Fruit fly (Drosophila melanogaster) whole organism, embryonic: ENCODE data around the gene CG2157.
A peak's percentile ranks its signal among the peaks of the same experiment; 100 is the strongest.

Experiments
- Bgb ChIP-seq: fragments of 200-800 bp; sonication (Bioruptor generic); IDR thresholded peaks from 2 replicates; pipeline ENCODE4 v1.3.6; 2022; ENCODE audit warnings: missing biosample characterization, missing genetic modification characterization; ENCODE audit not compliant: partially characterized antibody
- Blimp-1 ChIP-seq: fragments of 200-800 bp; sonication (Bioruptor generic); optimal IDR thresholded peaks from 3 replicates; lab custom pipeline; 2018; ENCODE audit warnings: missing biosample characterization, missing genetic modification characterization, mild to moderate bottlenecking, moderate library complexity, missing genetic modification reagents
- CG1024 ChIP-seq: fragments of 200-800 bp; sonication (Bioruptor generic); IDR thresholded peaks from 2 replicates; pipeline ENCODE4 v1.3.6; 2022; ENCODE audit warnings: missing biosample characterization, missing genetic modification characterization
- CG10543 ChIP-seq: fragments of 200-800 bp; sonication (Bioruptor generic); optimal IDR thresholded peaks from 3 replicates; lab custom pipeline; 2017; ENCODE audit warnings: missing biosample characterization, mild to moderate bottlenecking, missing genetic modification characterization, moderate library complexity
- CG11456 ChIP-seq: fragments of 200-800 bp; sonication (Bioruptor generic); IDR thresholded peaks from 3 replicates; pipeline ENCODE4 v1.3.6; 2022; ENCODE audit warnings: missing biosample characterization, missing genetic modification characterization
- CG11560 ChIP-seq: fragments of 200-800 bp; sonication (Bioruptor generic); IDR thresholded peaks from 3 replicates; pipeline ENCODE4 v1.3.6; 2022; ENCODE audit warnings: missing biosample characterization, missing genetic modification characterization
- CG12769 ChIP-seq: fragments of 200-800 bp; sonication (Bioruptor generic); optimal IDR thresholded peaks from 2 replicates; lab custom pipeline; 2019; ENCODE audit warnings: missing biosample characterization, mild to moderate bottlenecking, missing genetic modification characterization, moderate library complexity
- CG14014 ChIP-seq: fragments of 200-800 bp; sonication (Bioruptor generic); IDR thresholded peaks from 2 replicates; pipeline ENCODE4 v1.3.6; 2022; ENCODE audit warnings: missing biosample characterization, missing genetic modification characterization
- CG14965 ChIP-seq: fragments of 200-800 bp; sonication (Bioruptor generic); optimal IDR thresholded peaks from 2 replicates; lab custom pipeline; 2016; ENCODE audit warnings: missing biosample characterization, missing genetic modification characterization, borderline replicate concordance
- CG18011 ChIP-seq: fragments of 200-800 bp; sonication (Bioruptor generic); optimal IDR thresholded peaks from 2 replicates; lab custom pipeline; 2017; ENCODE audit warnings: missing biosample characterization, missing genetic modification characterization, mild to moderate bottlenecking, moderate library complexity, missing genotype
- CG2199 ChIP-seq: fragments of 200-800 bp; sonication (Bioruptor generic); IDR thresholded peaks from 3 replicates; pipeline ENCODE4 v1.3.6; 2022; ENCODE audit warnings: missing biosample characterization, missing genetic modification characterization
- CG31388 ChIP-seq: fragments of 200-800 bp; sonication (Bioruptor generic); optimal IDR thresholded peaks from 2 replicates; lab custom pipeline; 2016; ENCODE audit warnings: missing biosample characterization, missing genetic modification characterization
- CG3407 ChIP-seq: fragments of 200-800 bp; sonication (Bioruptor generic); optimal IDR thresholded peaks from 2 replicates; lab custom pipeline; 2018; ENCODE audit warnings: missing biosample characterization, mild to moderate bottlenecking, missing genetic modification characterization
- CG34422 ChIP-seq: fragments of 200-800 bp; sonication (Bioruptor generic); IDR thresholded peaks from 3 replicates; pipeline ENCODE4 v1.3.6; 2022; ENCODE audit warnings: missing biosample characterization, missing genetic modification characterization
- CG3838 ChIP-seq: fragments of 200-800 bp; sonication (Bioruptor generic); optimal IDR thresholded peaks from 3 replicates; lab custom pipeline; 2016; ENCODE audit warnings: missing biosample characterization, missing genetic modification characterization
- CG4617 ChIP-seq: fragments of 200-800 bp; sonication (Bioruptor generic); optimal IDR thresholded peaks from 3 replicates; lab custom pipeline; 2016; ENCODE audit warnings: missing biosample characterization, missing genetic modification characterization, borderline replicate concordance
- CG4730 ChIP-seq: fragments of 200-800 bp; sonication (Bioruptor generic); IDR thresholded peaks from 2 replicates; pipeline ENCODE4 v1.3.6; 2022; ENCODE audit warnings: missing biosample characterization, missing genetic modification characterization
- CG6654 ChIP-seq: fragments of 200-800 bp; sonication (Bioruptor generic); optimal IDR thresholded peaks from 2 replicates; lab custom pipeline; 2017; ENCODE audit warnings: missing biosample characterization, mild to moderate bottlenecking, missing genetic modification characterization
- CkIIα-i1 ChIP-seq: fragments of 200-800 bp; sonication (Bioruptor generic); IDR thresholded peaks from 2 replicates; pipeline ENCODE4 v1.3.6; 2022; ENCODE audit warnings: missing biosample characterization, missing genetic modification characterization
- D19A ChIP-seq: fragments of 200-800 bp; optimal IDR thresholded peaks from 3 replicates; lab custom pipeline; 2019; ENCODE audit warnings: missing biosample characterization, mild to moderate bottlenecking, missing genetic modification characterization, moderate library complexity
- Dbx ChIP-seq: fragments of 200-800 bp; sonication (Bioruptor generic); IDR thresholded peaks from 3 replicates; pipeline ENCODE4 v1.3.6; 2022; ENCODE audit warnings: missing biosample characterization, missing genetic modification characterization
- E2f1 ChIP-seq: fragments of 200-800 bp; sonication (Bioruptor generic); IDR thresholded peaks from 2 replicates; pipeline ENCODE4 v1.3.6; 2022; ENCODE audit warnings: missing biosample characterization, missing genetic modification characterization
- Eip74EF ChIP-seq, 2 experiments: fragments of 200-800 bp in 1 of 2; fragments of >200 bp in 1 of 2; sonication (Bioruptor generic) in 1 of 2; optimal IDR thresholded peaks; 2 replicates each; lab custom pipeline; 2017 to 2019; ENCODE audit warnings: missing biosample characterization in 2 of 2, missing genetic modification characterization in 2 of 2, mild to moderate bottlenecking in 1 of 2, moderate library complexity in 1 of 2
- Ets65A ChIP-seq: fragments of 200-800 bp; sonication (Bioruptor generic); peaks from one replicate; lab custom pipeline; 2016; ENCODE audit warnings: missing biosample characterization, missing genetic modification characterization
- Ets97D ChIP-seq: fragments of 200-800 bp; sonication (Bioruptor generic); optimal IDR thresholded peaks from 3 replicates; lab custom pipeline; 2016; ENCODE audit warnings: missing biosample characterization, missing genetic modification characterization
- HHEX ChIP-seq: fragments of 200-800 bp; sonication (Bioruptor generic); optimal IDR thresholded peaks from 3 replicates; lab custom pipeline; 2017; ENCODE audit warnings: missing biosample characterization, mild to moderate bottlenecking, missing genetic modification characterization, missing genetic modification reagents
- Hey ChIP-seq: fragments of 200-800 bp; sonication (Bioruptor generic); optimal IDR thresholded peaks from 3 replicates; lab custom pipeline; 2018; ENCODE audit warnings: missing biosample characterization, mild to moderate bottlenecking, missing genetic modification characterization
- HmgD ChIP-seq: fragments of 200-800 bp; sonication (Bioruptor generic); optimal IDR thresholded peaks from 3 replicates; lab custom pipeline; 2016; ENCODE audit warnings: missing biosample characterization, missing genetic modification characterization
- Hr3 ChIP-seq: fragments of 200-800 bp; sonication (Bioruptor generic); optimal IDR thresholded peaks from 3 replicates; lab custom pipeline; 2016; ENCODE audit warnings: missing biosample characterization, missing genetic modification characterization
- Hr51 ChIP-seq, 2 experiments: fragments of 200-800 bp; sonication (Bioruptor generic); optimal IDR thresholded peaks; 2 replicates in 1 of 2; 3 replicates in 1 of 2; lab custom pipeline; 2016 to 2018; ENCODE audit warnings: missing biosample characterization in 2 of 2, missing genetic modification characterization in 2 of 2, mild to moderate bottlenecking in 1 of 2, moderate library complexity in 1 of 2
- Oaz ChIP-seq: fragments of 200-800 bp; sonication (Bioruptor generic); IDR thresholded peaks from 2 replicates; pipeline ENCODE4 v1.3.6; 2022; ENCODE audit warnings: missing biosample characterization, missing genetic modification characterization
- Rfx ChIP-seq: fragments of 200-800 bp; sonication (Bioruptor generic); IDR thresholded peaks from 2 replicates; pipeline ENCODE4 v1.3.6; 2022; ENCODE audit warnings: missing biosample characterization, missing genetic modification characterization
- Spps ChIP-seq: fragments of 200-800 bp; sonication (Bioruptor generic); optimal IDR thresholded peaks from 2 replicates; lab custom pipeline; 2018; ENCODE audit warnings: missing biosample characterization, mild to moderate bottlenecking, missing genetic modification characterization
- Xbp1 ChIP-seq: fragments of 200-800 bp; sonication (Bioruptor generic); optimal IDR thresholded peaks from 3 replicates; lab custom pipeline; 2016; ENCODE audit warnings: missing biosample characterization, mild to moderate bottlenecking, missing genetic modification characterization
- btn ChIP-seq: fragments of 200-800 bp; sonication (Bioruptor generic); optimal IDR thresholded peaks from 2 replicates; lab custom pipeline; 2016; ENCODE audit warnings: missing biosample characterization, missing genetic modification characterization
- caup ChIP-seq: fragments of 200-800 bp; sonication (Bioruptor generic); optimal IDR thresholded peaks from 3 replicates; lab custom pipeline; 2017; ENCODE audit warnings: missing biosample characterization, mild to moderate bottlenecking, missing genetic modification characterization, moderate library complexity; ENCODE audit not compliant: severe bottlenecking
- dmrt11E ChIP-seq: fragments of 200-800 bp; sonication (Bioruptor generic); optimal IDR thresholded peaks from 3 replicates; lab custom pipeline; 2018; ENCODE audit warnings: missing biosample characterization, mild to moderate bottlenecking, missing genetic modification characterization, moderate library complexity
- exex ChIP-seq: fragments of 200-800 bp; sonication (Bioruptor generic); optimal IDR thresholded peaks from 4 replicates; lab custom pipeline; 2018; ENCODE audit warnings: missing biosample characterization, mild to moderate bottlenecking, missing genetic modification characterization, moderate library complexity
- ftz-f1 ChIP-seq: fragments of 200-800 bp; sonication (Bioruptor generic); optimal IDR thresholded peaks from 2 replicates; lab custom pipeline; 2016; ENCODE audit warnings: missing biosample characterization, missing genetic modification characterization
- hth ChIP-seq: fragments of >200 bp; optimal IDR thresholded peaks from 2 replicates; lab custom pipeline; 2017; ENCODE audit warnings: inconsistent platforms
- jigr1 ChIP-seq: fragments of 200-800 bp; sonication (Bioruptor generic); IDR thresholded peaks from 3 replicates; pipeline ENCODE4 v1.3.6; 2022; ENCODE audit warnings: missing biosample characterization, missing genetic modification characterization
- nerfin-1 ChIP-seq: fragments of 200-800 bp; sonication (Bioruptor generic); optimal IDR thresholded peaks from 3 replicates; lab custom pipeline; 2019; ENCODE audit warnings: missing biosample characterization, mild to moderate bottlenecking, missing genetic modification characterization, moderate library complexity
- pan ChIP-seq, 4 experiments: fragments of >200 bp in 3 of 4; fragments of 200-800 bp in 1 of 4; sonication (Bioruptor generic) in 1 of 4; optimal IDR thresholded peaks in 3 of 4; IDR thresholded peaks in 1 of 4; 2 replicates each; pipeline versions ENCODE4 v1.3.6 to Lab custom; 2017 to 2022; ENCODE audit warnings: missing biosample characterization in 2 of 4, missing genetic modification characterization in 2 of 4, mixed read lengths in 1 of 4
- pfk ChIP-seq: fragments of 200-800 bp; sonication (Bioruptor generic); optimal IDR thresholded peaks from 2 replicates; lab custom pipeline; 2018; ENCODE audit warnings: missing biosample characterization, mild to moderate bottlenecking, missing genetic modification characterization, moderate library complexity
- pros ChIP-seq: fragments of 200-800 bp; sonication (Bioruptor generic); optimal IDR thresholded peaks from 3 replicates; lab custom pipeline; 2019; ENCODE audit warnings: missing biosample characterization, mild to moderate bottlenecking, missing genetic modification characterization, moderate library complexity
- rib ChIP-seq: fragments of 200-800 bp; sonication (Bioruptor generic); IDR thresholded peaks from 2 replicates; pipeline ENCODE4 v1.3.6; 2022; ENCODE audit warnings: missing biosample characterization, missing genetic modification characterization
- row ChIP-seq: fragments of 200-800 bp; sonication (Bioruptor generic); IDR thresholded peaks from 3 replicates; pipeline ENCODE4 v1.3.6; 2022; ENCODE audit warnings: missing biosample characterization, missing genetic modification characterization
- so ChIP-seq: fragments of 200-800 bp; sonication (Bioruptor generic); IDR thresholded peaks from 3 replicates; pipeline ENCODE4 v1.3.6; 2022; ENCODE audit warnings: missing biosample characterization, missing genetic modification characterization
- sqz ChIP-seq: fragments of 200-800 bp; sonication (Bioruptor generic); optimal IDR thresholded peaks from 3 replicates; lab custom pipeline; 2018; ENCODE audit warnings: missing biosample characterization, mild to moderate bottlenecking, missing genetic modification characterization
- tup ChIP-seq: fragments of 200-800 bp; sonication (Bioruptor generic); optimal IDR thresholded peaks from 2 replicates; lab custom pipeline; 2016; ENCODE audit warnings: missing biosample characterization, mild to moderate bottlenecking, missing genetic modification characterization, moderate library complexity
- zfh2 ChIP-seq: fragments of 200-800 bp; sonication (Bioruptor generic); optimal IDR thresholded peaks from 2 replicates; lab custom pipeline; 2016; ENCODE audit warnings: missing biosample characterization, missing genetic modification characterization

Gene CG2157

dm6 chrX:10846972-10847435, 22.1 kb upstream of the CG2157 start, which contains the start of gene sbr (continued):
- no peak for TF ChIP-seq pros
- no peak for TF ChIP-seq E2f1 (GFP tag; lab: Robert Waterston, UW)
- TF ChIP-seq dmrt11E: peak; percentile 5
- TF ChIP-seq sqz: no peak
- no peak for TF ChIP-seq CG12769 (tag; lab: Kevin White, UChicago)
- TF ChIP-seq CG18011 (GFP tag; lab: Kevin White, UChicago): no peak
- TF ChIP-seq CG11456: no peak
- no peak for TF ChIP-seq Hr51 (GFP tag; optimal IDR thresholded peaks at IDR 0.05; lab: Kevin White, UChicago)
- no peak for TF ChIP-seq Ets65A (GFP tag; lab: Kevin White, UChicago)
- no peak for TF ChIP-seq tup (GFP tag; lab: Kevin White, UChicago)
- TF ChIP-seq CG3838 (GFP tag; lab: Kevin White, UChicago): no peak
- no peak for TF ChIP-seq btn (GFP tag; lab: Kevin White, UChicago)
- no peak for TF ChIP-seq Hr3 (GFP tag; lab: Kevin White, UChicago)
- TF ChIP-seq D19A: no peak
- peak; percentile 78 for TF ChIP-seq row (GFP tag; lab: Robert Waterston, UW)
- TF ChIP-seq Rfx (GFP tag; lab: Robert Waterston, UW): peak; percentile 47; the same call in 1 of the 2 replicates
- TF ChIP-seq CG34422 (GFP tag; lab: Robert Waterston, UW): no peak
- TF ChIP-seq CG3407 (GFP tag; lab: Kevin White, UChicago): no peak
- TF ChIP-seq jigr1 (GFP tag; lab: Robert Waterston, UW): no peak
- peak; percentile 13 for TF ChIP-seq Ets97D (GFP tag; lab: Kevin White, UChicago)
- TF ChIP-seq CkIIα-i1: no peak
- TF ChIP-seq Xbp1: peak; percentile 6
- no peak for TF ChIP-seq zfh2 (GFP tag; lab: Kevin White, UChicago)
- TF ChIP-seq CG14014: no peak
- no peak for TF ChIP-seq caup (GFP tag; lab: Kevin White, UChicago)
- no peak for TF ChIP-seq CG2199 (GFP tag; lab: Robert Waterston, UW)
- no peak for TF ChIP-seq Hey (tag; lab: Kevin White, UChicago)
- TF ChIP-seq HHEX (GFP tag; lab: Kevin White, UChicago): no peak
- no peak for TF ChIP-seq hth (lab: Kevin White, UChicago)
- TF ChIP-seq CG4617 (GFP tag; lab: Kevin White, UChicago): peak; percentile 18
- TF ChIP-seq CG4730: no peak
- no peak for TF ChIP-seq CG14965 (GFP tag; lab: Kevin White, UChicago)
- no peak for TF ChIP-seq Eip74EF (GFP tag; optimal IDR thresholded peaks at IDR 0.05; lab: Kevin White, UChicago)
- TF ChIP-seq HmgD (GFP tag; lab: Kevin White, UChicago): no peak
- TF ChIP-seq pfk (GFP tag; lab: Kevin White, UChicago): no peak
- TF ChIP-seq exex: no peak
- TF ChIP-seq Spps (tag; lab: Kevin White, UChicago): no peak
- TF ChIP-seq so (GFP tag; lab: Robert Waterston, UW): no peak
- peak; percentile 76 for TF ChIP-seq Bgb (GFP tag; lab: Robert Waterston, UW)
- no peak for TF ChIP-seq CG1024 (GFP tag; lab: Robert Waterston, UW)
- no peak for TF ChIP-seq Oaz (GFP tag; lab: Robert Waterston, UW)
- no peak for TF ChIP-seq pan (optimal IDR thresholded peaks at IDR 0.05; lab: Kevin White, UChicago)
- TF ChIP-seq pan (GFP tag; optimal IDR thresholded peaks at IDR 0.05 in 1 of 2, IDR thresholded peaks at IDR 0.05 in 1 of 2): no peak
- no peak for TF ChIP-seq rib (GFP tag; lab: Robert Waterston, UW)
- no peak for TF ChIP-seq Dbx (GFP tag; lab: Robert Waterston, UW)
- no peak for TF ChIP-seq CG10543
- TF ChIP-seq CG11560 (tag; lab: Robert Waterston, UW): no peak
- no peak for TF ChIP-seq CG6654 (GFP tag; lab: Kevin White, UChicago)
- no peak for TF ChIP-seq nerfin-1 (tag; lab: Kevin White, UChicago)
- no peak for TF ChIP-seq ftz-f1 (GFP tag; lab: Kevin White, UChicago)
- TF ChIP-seq CG31388 (GFP tag; lab: Kevin White, UChicago): no peak
- no peak for TF ChIP-seq Blimp-1 (GFP tag; lab: Kevin White, UChicago)
